Fruit fly (Drosophila melanogaster): ENCODE measurements around the gene RpS14b.

dm6 chrX:7944772-7945722, 10.3 kb downstream of the RpS14b start:
- TF ChIP-seq CG6276 (GFP tag; optimal IDR thresholded peaks at IDR 0.05) (peak; percentile 51), Gug (GFP tag; IDR thresholded peaks at IDR 0.05) (peak; percentile 29; the same call in 1 of the 2 replicates)
